Fruit fly (Drosophila melanogaster) S2 (cell line): ENCODE results near the gene Aprt.

Source experiments
- CG8478 ChIP-seq: fragments of >200 bp; optimal IDR thresholded peaks from 2 replicates; lab custom pipeline; 2018
- CTCF ChIP-seq, 2 experiments: fragments of >200 bp; optimal IDR thresholded peaks; 2 replicates each; lab custom pipeline; 2018

DNA sequence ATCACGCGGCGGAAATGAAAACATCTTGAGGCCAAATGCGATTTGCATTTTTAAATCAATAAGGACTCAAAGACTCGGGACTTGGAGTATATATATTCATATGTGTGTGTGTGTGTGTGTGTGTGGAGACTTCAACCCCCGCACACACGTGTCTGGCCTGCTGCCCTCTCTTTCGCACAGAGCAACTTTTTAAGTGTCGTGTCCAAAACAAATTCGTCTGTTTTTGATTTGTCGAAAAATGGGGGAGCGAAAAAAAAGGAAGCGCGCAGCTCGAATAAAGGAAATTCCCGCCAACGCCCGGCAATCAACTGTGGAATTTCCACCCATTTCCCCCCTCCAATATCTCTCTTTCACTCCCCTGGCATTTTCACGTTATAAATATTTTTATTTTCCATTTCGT lies 44.1 kb upstream of the Aprt start:
- no peak for TF ChIP-seq CG8478
- no peak for TF ChIP-seq CTCF (optimal IDR thresholded peaks at IDR 0.05; lab: Kevin White, UChicago)
